Fruit fly (Drosophila melanogaster) whole organism, prepupa: Measurements from ENCODE around the gene CG9135.

ENCODE experiments used
- CG10631 ChIP-seq: fragments of 200-800 bp; sonication (Bioruptor generic); optimal IDR thresholded peaks from 2 replicates; lab custom pipeline; 2016; ENCODE audit warnings: missing biosample characterization, missing genetic modification characterization
- CG11762 ChIP-seq: fragments of 200-800 bp; sonication (Bioruptor generic); optimal IDR thresholded peaks from 3 replicates; lab custom pipeline; 2016; ENCODE audit warnings: missing biosample characterization, missing genetic modification characterization; ENCODE audit not compliant: insufficient read depth
- CG1621 ChIP-seq: fragments of 200-800 bp; sonication (Bioruptor generic); optimal IDR thresholded peaks from 3 replicates; lab custom pipeline; 2018; ENCODE audit warnings: missing biosample characterization, mild to moderate bottlenecking, missing genetic modification characterization
- CG16779 ChIP-seq: fragments of 200-800 bp; sonication (Bioruptor generic); optimal IDR thresholded peaks from 3 replicates; lab custom pipeline; 2017; ENCODE audit warnings: missing biosample characterization, mild to moderate bottlenecking, missing genetic modification characterization
- CG32006 ChIP-seq: fragments of 200-800 bp; sonication (Bioruptor generic); optimal IDR thresholded peaks from 3 replicates; lab custom pipeline; 2017; ENCODE audit warnings: missing biosample characterization, mild to moderate bottlenecking, missing genetic modification characterization
- CG6792 ChIP-seq: fragments of 200-800 bp; sonication (Bioruptor generic); optimal IDR thresholded peaks from 3 replicates; lab custom pipeline; 2016; ENCODE audit warnings: missing biosample characterization, missing genetic modification characterization
- CG6854 ChIP-seq: fragments of 200-800 bp; sonication (Bioruptor generic); optimal IDR thresholded peaks from 2 replicates; lab custom pipeline; 2017; ENCODE audit warnings: missing biosample characterization, mild to moderate bottlenecking, missing genetic modification characterization
- Eip75B ChIP-seq: fragments of 200-800 bp; sonication (Bioruptor generic); optimal IDR thresholded peaks from 3 replicates; lab custom pipeline; 2016; ENCODE audit warnings: missing biosample characterization, missing genetic modification characterization
- Ets96B ChIP-seq: fragments of 200-800 bp; optimal IDR thresholded peaks from 2 replicates; lab custom pipeline; 2019; ENCODE audit warnings: missing biosample characterization, mild to moderate bottlenecking, missing genetic modification characterization, moderate library complexity
- OdsH ChIP-seq: fragments of 200-800 bp; sonication (Bioruptor generic); optimal IDR thresholded peaks from 3 replicates; lab custom pipeline; 2016; ENCODE audit warnings: missing biosample characterization, missing genetic modification characterization
- Sox102F ChIP-seq: fragments of 200-800 bp; sonication (Bioruptor generic); optimal IDR thresholded peaks from 2 replicates; lab custom pipeline; 2016; ENCODE audit warnings: missing biosample characterization, mild to moderate bottlenecking, missing genetic modification characterization
- cyc ChIP-seq: fragments of 200-800 bp; sonication (Bioruptor generic); optimal IDR thresholded peaks from 3 replicates; lab custom pipeline; 2016; ENCODE audit warnings: missing biosample characterization, missing genetic modification characterization
- eg ChIP-seq: fragments of 200-800 bp; sonication (Bioruptor generic); IDR thresholded peaks from 3 replicates; pipeline ENCODE4 v1.3.6; 2022; ENCODE audit warnings: missing biosample characterization, missing genetic modification characterization

DNA sequence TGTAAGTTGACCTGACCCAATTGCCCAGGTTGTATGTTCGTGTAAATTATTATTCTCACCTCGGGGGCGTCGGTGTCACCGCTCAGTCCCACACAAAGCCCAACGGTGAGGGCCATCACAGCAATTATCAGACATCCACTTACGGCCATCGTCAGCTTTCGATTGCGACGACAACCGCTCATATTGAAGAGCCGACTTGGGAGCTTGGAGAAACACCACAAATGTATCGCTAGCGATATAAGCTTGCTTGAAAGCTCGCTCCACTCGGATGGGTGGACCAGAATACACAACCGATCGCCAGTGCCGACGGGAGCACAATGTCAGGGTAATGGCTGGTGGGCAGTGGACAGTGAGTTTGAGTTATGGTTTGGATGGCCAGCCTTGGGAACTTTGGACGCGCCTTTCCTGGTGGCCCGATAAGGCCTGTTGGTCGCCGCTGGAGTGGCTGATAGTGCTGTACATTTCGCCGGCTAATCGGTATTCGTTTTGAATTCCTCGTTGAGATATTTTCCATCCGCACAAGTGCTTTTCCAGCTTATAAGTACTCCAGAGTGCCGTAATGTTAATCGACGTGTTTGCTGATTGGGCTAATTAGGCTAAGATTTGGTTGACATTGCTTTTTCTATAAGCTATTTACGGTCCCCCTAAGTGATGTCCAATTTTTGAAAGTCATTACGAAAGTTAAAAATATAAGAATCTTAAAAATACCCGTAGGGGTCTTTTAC, 43.9 kb upstream of the CG9135 start, which contains the start of gene Gal:
- no peak for TF ChIP-seq Sox102F (GFP tag; lab: Kevin White, UChicago)
- TF ChIP-seq Ets96B = no peak
- TF ChIP-seq CG11762 = no peak
- TF ChIP-seq CG6854 = no peak
- TF ChIP-seq CG6792 (GFP tag; lab: Kevin White, UChicago) = no peak
- no peak for TF ChIP-seq Eip75B
- no peak for TF ChIP-seq CG1621
- no peak for TF ChIP-seq eg (GFP tag; lab: Robert Waterston, UW)
- TF ChIP-seq CG16779 = no peak
- no peak for TF ChIP-seq cyc (GFP tag; lab: Kevin White, UChicago)
- TF ChIP-seq CG32006 (GFP tag; lab: Kevin White, UChicago) = no peak
- no peak for TF ChIP-seq OdsH (GFP tag; lab: Kevin White, UChicago)
- TF ChIP-seq CG10631 (GFP tag; lab: Kevin White, UChicago) = no peak
